Fruit fly (Drosophila melanogaster) whole organism, embryonic: ENCODE measurements around the gene mRpS10.

ENCODE experiments used
- BtbVII ChIP-seq: fragments of 200-800 bp; sonication (Bioruptor generic); optimal IDR thresholded peaks from 3 replicates; lab custom pipeline; 2017; ENCODE audit warnings: missing biosample characterization, mild to moderate bottlenecking, missing genetic modification characterization
- CG10366 ChIP-seq: fragments of 200-800 bp; sonication (Bioruptor generic); IDR thresholded peaks from 2 replicates; pipeline ENCODE4 v1.3.6; 2022; ENCODE audit warnings: missing biosample characterization, missing genetic modification characterization
- CG10959 ChIP-seq: fragments of 200-800 bp; sonication (Bioruptor generic); IDR thresholded peaks from 2 replicates; pipeline ENCODE4 v1.3.6; 2022; ENCODE audit warnings: missing biosample characterization, missing genetic modification characterization
- CG15601 ChIP-seq: fragments of 200-800 bp; sonication (Bioruptor generic); optimal IDR thresholded peaks from 3 replicates; lab custom pipeline; 2019; ENCODE audit warnings: missing biosample characterization, mild to moderate bottlenecking, missing genetic modification characterization, moderate library complexity
- CG18599 ChIP-seq: fragments of 200-800 bp; sonication (Bioruptor generic); optimal IDR thresholded peaks from 3 replicates; lab custom pipeline; 2017; ENCODE audit warnings: missing biosample characterization, missing genetic modification characterization, mild to moderate bottlenecking, moderate library complexity, missing genetic modification reagents
- CG18619 ChIP-seq: fragments of 200-800 bp; sonication (Bioruptor generic); optimal IDR thresholded peaks from 3 replicates; lab custom pipeline; 2017; ENCODE audit warnings: missing biosample characterization, mild to moderate bottlenecking, missing genetic modification characterization
- CG18764 ChIP-seq: fragments of 200-800 bp; sonication (Bioruptor generic); optimal IDR thresholded peaks from 3 replicates; lab custom pipeline; 2016; ENCODE audit warnings: missing biosample characterization, missing genetic modification characterization
- CG2889 ChIP-seq: fragments of 200-800 bp; sonication (Bioruptor generic); IDR thresholded peaks from 3 replicates; pipeline ENCODE4 v1.3.6; 2022; ENCODE audit warnings: missing biosample characterization, missing genetic modification characterization
- CG32767 ChIP-seq: fragments of 200-800 bp; sonication (Bioruptor generic); IDR thresholded peaks from 2 replicates; pipeline ENCODE4 v1.3.6; 2022; ENCODE audit warnings: missing biosample characterization, missing genetic modification characterization
- CG33557 ChIP-seq: fragments of 200-800 bp; sonication (Bioruptor generic); optimal IDR thresholded peaks from 2 replicates; lab custom pipeline; 2019; ENCODE audit warnings: missing biosample characterization, mild to moderate bottlenecking, missing genetic modification characterization, moderate library complexity
- CG34224 ChIP-seq: fragments of 200-800 bp; sonication (Bioruptor generic); IDR thresholded peaks from 3 replicates; pipeline ENCODE4 v1.3.6; 2022; ENCODE audit warnings: missing biosample characterization, missing genetic modification characterization; ENCODE audit not compliant: partially characterized antibody
- CG4820 ChIP-seq: fragments of 200-800 bp; sonication (Bioruptor generic); optimal IDR thresholded peaks from 3 replicates; lab custom pipeline; 2016; ENCODE audit warnings: missing biosample characterization, missing genetic modification characterization
- CG6765 ChIP-seq: fragments of 200-800 bp; sonication (Bioruptor generic); optimal IDR thresholded peaks from 3 replicates; lab custom pipeline; 2017; ENCODE audit warnings: missing biosample characterization, mild to moderate bottlenecking, missing genetic modification characterization
- CG6813 ChIP-seq: fragments of 200-800 bp; sonication (Bioruptor generic); optimal IDR thresholded peaks from 2 replicates; lab custom pipeline; 2017; ENCODE audit warnings: missing biosample characterization, missing genetic modification characterization, mild to moderate bottlenecking, moderate library complexity, missing genetic modification reagents
- CG7928 ChIP-seq: fragments of 200-800 bp; sonication (Bioruptor generic); optimal IDR thresholded peaks from 2 replicates; lab custom pipeline; 2017; ENCODE audit warnings: missing biosample characterization, mild to moderate bottlenecking, missing genetic modification characterization
- CG8290 ChIP-seq, 3 experiments: fragments of 200-800 bp; sonication (Bioruptor generic); optimal IDR thresholded peaks; 2 replicates each; lab custom pipeline; 2016 to 2019; ENCODE audit warnings: missing biosample characterization in 3 of 3, missing genetic modification characterization in 3 of 3, mild to moderate bottlenecking in 2 of 3, moderate library complexity in 1 of 3
- CG8388 ChIP-seq: fragments of 200-800 bp; sonication (Bioruptor generic); optimal IDR thresholded peaks from 2 replicates; lab custom pipeline; 2019; ENCODE audit warnings: missing biosample characterization, mild to moderate bottlenecking, missing genetic modification characterization, moderate library complexity
- CG8765 ChIP-seq: fragments of 200-800 bp; sonication (Bioruptor generic); IDR thresholded peaks from 2 replicates; pipeline ENCODE4 v1.3.6; 2022; ENCODE audit warnings: missing biosample characterization, missing genetic modification characterization
- CG9215 ChIP-seq: fragments of 200-800 bp; sonication (Bioruptor generic); IDR thresholded peaks from 2 replicates; pipeline ENCODE4 v1.3.6; 2022; ENCODE audit warnings: missing biosample characterization, missing genetic modification characterization
- Dad ChIP-seq: fragments of 200-800 bp; sonication (Bioruptor generic); optimal IDR thresholded peaks from 3 replicates; lab custom pipeline; 2016; ENCODE audit warnings: missing biosample characterization, missing genetic modification characterization
- HLHmδ ChIP-seq: fragments of 200-800 bp; sonication (Bioruptor generic); optimal IDR thresholded peaks from 2 replicates; lab custom pipeline; 2018; ENCODE audit warnings: missing biosample characterization, mild to moderate bottlenecking, missing genetic modification characterization, moderate library complexity
- HmgD ChIP-seq: fragments of 200-800 bp; sonication (Bioruptor generic); optimal IDR thresholded peaks from 3 replicates; lab custom pipeline; 2016; ENCODE audit warnings: missing biosample characterization, missing genetic modification characterization
- Mad ChIP-seq: fragments of 200-800 bp; sonication (Bioruptor generic); optimal IDR thresholded peaks from 2 replicates; lab custom pipeline; 2016; ENCODE audit warnings: missing biosample characterization, missing genetic modification characterization
- Max ChIP-seq: fragments of 200-800 bp; sonication (Bioruptor generic); optimal IDR thresholded peaks from 2 replicates; lab custom pipeline; 2016; ENCODE audit warnings: missing biosample characterization, mild to moderate bottlenecking, missing genetic modification characterization
- Mes4 ChIP-seq: fragments of 200-800 bp; sonication (Bioruptor generic); optimal IDR thresholded peaks from 2 replicates; lab custom pipeline; 2016; ENCODE audit warnings: missing biosample characterization, missing genetic modification characterization
- Myb ChIP-seq: fragments of 200-800 bp; sonication (Bioruptor generic); optimal IDR thresholded peaks from 2 replicates; lab custom pipeline; 2016; ENCODE audit warnings: missing biosample characterization, missing genetic modification characterization
- Scr ChIP-seq: fragments of 200-800 bp; sonication (Bioruptor generic); IDR thresholded peaks from 2 replicates; pipeline ENCODE4 v1.3.6; 2022; ENCODE audit warnings: missing biosample characterization, missing genetic modification characterization; ENCODE audit not compliant: partially characterized antibody
- Sox102F ChIP-seq: fragments of 200-800 bp; sonication (Bioruptor generic); optimal IDR thresholded peaks from 2 replicates; lab custom pipeline; 2018; ENCODE audit warnings: missing biosample characterization, mild to moderate bottlenecking, missing genetic modification characterization, moderate library complexity
- Ssrp ChIP-seq: fragments of 200-800 bp; sonication (Bioruptor generic); optimal IDR thresholded peaks from 2 replicates; lab custom pipeline; 2018; ENCODE audit warnings: missing biosample characterization, mild to moderate bottlenecking, missing genetic modification characterization, moderate library complexity
- bab2 ChIP-seq: fragments of 200-800 bp; sonication (Bioruptor generic); optimal IDR thresholded peaks from 2 replicates; lab custom pipeline; 2016; ENCODE audit warnings: missing biosample characterization, missing genetic modification characterization
- chn ChIP-seq: fragments of 200-800 bp; sonication (Bioruptor generic); optimal IDR thresholded peaks from 2 replicates; lab custom pipeline; 2016; ENCODE audit warnings: missing biosample characterization, missing genetic modification characterization
- da ChIP-seq: fragments of 200-800 bp; sonication (Bioruptor generic); optimal IDR thresholded peaks from 2 replicates; lab custom pipeline; 2016; ENCODE audit warnings: missing biosample characterization, missing genetic modification characterization
- disco-r ChIP-seq: fragments of 200-800 bp; sonication (Bioruptor generic); optimal IDR thresholded peaks from 2 replicates; lab custom pipeline; 2016; ENCODE audit warnings: missing biosample characterization, missing genetic modification characterization
- dm ChIP-seq: fragments of 200-800 bp; sonication (Bioruptor generic); optimal IDR thresholded peaks from 3 replicates; lab custom pipeline; 2016; ENCODE audit warnings: missing biosample characterization, missing genetic modification characterization
- ems ChIP-seq: fragments of 200-800 bp; sonication (Bioruptor generic); optimal IDR thresholded peaks from 3 replicates; lab custom pipeline; 2016; ENCODE audit warnings: missing biosample characterization, missing genetic modification characterization
- eve ChIP-seq, 2 experiments: fragments of >200 bp; optimal IDR thresholded peaks; 2 replicates each; lab custom pipeline; 2017; ENCODE audit warnings: missing biosample characterization in 2 of 2, missing genetic modification characterization in 2 of 2
- insv ChIP-seq, 2 experiments: fragments of 200-800 bp; sonication (Bioruptor generic); optimal IDR thresholded peaks; 3 replicates each; lab custom pipeline; 2016 to 2018; ENCODE audit warnings: missing biosample characterization in 2 of 2, missing genetic modification characterization in 2 of 2
- jumu ChIP-seq: fragments of 200-800 bp; sonication (Bioruptor generic); optimal IDR thresholded peaks from 3 replicates; lab custom pipeline; 2016; ENCODE audit warnings: missing biosample characterization, missing genetic modification characterization
- maf-S ChIP-seq: fragments of 200-800 bp; sonication (Bioruptor generic); optimal IDR thresholded peaks from 2 replicates; lab custom pipeline; 2016; ENCODE audit warnings: missing biosample characterization, missing genetic modification characterization
- mirr ChIP-seq: fragments of 200-800 bp; sonication (Bioruptor generic); optimal IDR thresholded peaks from 3 replicates; lab custom pipeline; 2018; ENCODE audit warnings: missing biosample characterization, mild to moderate bottlenecking, missing genetic modification characterization
- nerfin-1 ChIP-seq: fragments of 200-800 bp; sonication (Bioruptor generic); optimal IDR thresholded peaks from 3 replicates; lab custom pipeline; 2019; ENCODE audit warnings: missing biosample characterization, mild to moderate bottlenecking, missing genetic modification characterization, moderate library complexity
- pita ChIP-seq: fragments of 200-800 bp; sonication (Bioruptor generic); optimal IDR thresholded peaks from 2 replicates; lab custom pipeline; 2017; ENCODE audit warnings: missing biosample characterization, mild to moderate bottlenecking, missing genetic modification characterization
- seq ChIP-seq: fragments of 200-800 bp; sonication (Bioruptor generic); IDR thresholded peaks from 2 replicates; pipeline ENCODE4 v1.3.6; 2022; ENCODE audit warnings: missing biosample characterization, missing genetic modification characterization
- sima ChIP-seq: fragments of 200-800 bp; sonication (Bioruptor generic); optimal IDR thresholded peaks from 2 replicates; lab custom pipeline; 2016; ENCODE audit warnings: missing biosample characterization, missing genetic modification characterization
- sqz ChIP-seq: fragments of 200-800 bp; sonication (Bioruptor generic); optimal IDR thresholded peaks from 3 replicates; lab custom pipeline; 2018; ENCODE audit warnings: missing biosample characterization, mild to moderate bottlenecking, missing genetic modification characterization
- tio ChIP-seq: fragments of 200-800 bp; sonication (Bioruptor generic); optimal IDR thresholded peaks from 2 replicates; lab custom pipeline; 2017; ENCODE audit warnings: missing biosample characterization, missing genetic modification characterization, inconsistent platforms
- wek ChIP-seq: fragments of 200-800 bp; sonication (Bioruptor generic); optimal IDR thresholded peaks from 3 replicates; lab custom pipeline; 2018; ENCODE audit warnings: missing biosample characterization, mild to moderate bottlenecking, missing genetic modification characterization, moderate library complexity
- zen ChIP-seq: fragments of 200-800 bp; sonication (Bioruptor generic); optimal IDR thresholded peaks from 3 replicates; lab custom pipeline; 2018; ENCODE audit warnings: missing biosample characterization, mild to moderate bottlenecking, missing genetic modification characterization, moderate library complexity
- zfh2 ChIP-seq: fragments of 200-800 bp; sonication (Bioruptor generic); optimal IDR thresholded peaks from 2 replicates; lab custom pipeline; 2016; ENCODE audit warnings: missing biosample characterization, missing genetic modification characterization

The mRpS10 gene

dm6 chr3R:15208712-15209499 is 20.6 kb upstream of the mRpS10 start, which contains the start of the genes Spn88Eb and Mau2 (continued):
- TF ChIP-seq CG2889 (GFP tag; lab: Robert Waterston, UW) (no peak), HLHmδ (GFP tag; lab: Kevin White, UChicago) (no peak), CG9215 (GFP tag; lab: Robert Waterston, UW) (peak; percentile 76), maf-S (GFP tag; lab: Kevin White, UChicago) (peak; percentile 53), eve (GFP tag; optimal IDR thresholded peaks at IDR 0.05; lab: Kevin White, UChicago) (no peak), da (GFP tag; lab: Kevin White, UChicago) (no peak), sima (no peak), mirr (GFP tag; lab: Kevin White, UChicago) (peak; percentile 51), CG8388 (GFP tag; lab: Kevin White, UChicago) (peak; percentile 49), CG34224 (GFP tag; lab: Robert Waterston, UW) (peak; percentile 67), nerfin-1 (tag; lab: Kevin White, UChicago) (no peak), Dad (GFP tag; lab: Kevin White, UChicago) (peak; percentile 69), Sox102F (GFP tag; lab: Kevin White, UChicago) (no peak), ems (GFP tag; lab: Kevin White, UChicago) (peak; percentile 61), sqz (GFP tag; lab: Kevin White, UChicago) (no peak), seq (GFP tag; lab: Robert Waterston, UW) (no peak), disco-r (GFP tag; lab: Kevin White, UChicago) (peak; percentile 1), HmgD (peak; percentile 64), chn (peak; percentile 75), CG6813 (GFP tag; lab: Kevin White, UChicago) (no peak), CG10959 (GFP tag; lab: Robert Waterston, UW) (no peak), insv (GFP tag; optimal IDR thresholded peaks at IDR 0.05; lab: Kevin White, UChicago) (peak in 1 of 2 experiments; percentile 64), CG4820 (GFP tag; lab: Kevin White, UChicago) (peak; percentile 48), Scr (GFP tag; lab: Robert Waterston, UW) (peak; percentile 77), CG15601 (tag; lab: Kevin White, UChicago) (peak; percentile 96), wek (GFP tag; lab: Kevin White, UChicago) (no peak), bab2 (GFP tag; lab: Kevin White, UChicago) (peak; percentile 61), CG6765 (no peak), jumu (peak; percentile 76), pita (GFP tag; lab: Kevin White, UChicago) (no peak), zen (tag; lab: Kevin White, UChicago) (peak; percentile 63), dm (peak; percentile 49), CG8290 (GFP tag; optimal IDR thresholded peaks at IDR 0.05; lab: Kevin White, UChicago) (peak; percentile 55), CG8290 (tag; optimal IDR thresholded peaks at IDR 0.05; lab: Kevin White, UChicago) (peak in 1 of 2 experiments; percentile 53), CG7928 (GFP tag; lab: Kevin White, UChicago) (peak; percentile 17), Mes4 (GFP tag; lab: Kevin White, UChicago) (peak; percentile 14), CG32767 (GFP tag; lab: Robert Waterston, UW) (0 out of 2 replicates have a peak, but pooled peaks have one; percentile 52), zfh2 (GFP tag; lab: Kevin White, UChicago) (peak; percentile 77), Mad (peak; percentile 48), CG8765 (GFP tag; lab: Robert Waterston, UW) (peak; percentile 61; the same call in 1 of the 2 replicates), CG33557 (GFP tag; lab: Kevin White, UChicago) (peak; percentile 29), tio (GFP tag; lab: Kevin White, UChicago) (no peak), Myb (peak; percentile 55), CG18764 (GFP tag; lab: Kevin White, UChicago) (peak; percentile 48), Ssrp (tag; lab: Kevin White, UChicago) (peak; percentile 31), CG10366 (GFP tag; lab: Robert Waterston, UW) (peak; percentile 74), CG18619 (GFP tag; lab: Kevin White, UChicago) (peak; percentile 45), BtbVII (GFP tag; lab: Kevin White, UChicago) (no peak), CG18599 (GFP tag; lab: Kevin White, UChicago) (peak; percentile 72), Max (peak; percentile 42)
